Fruit fly (Drosophila melanogaster) whole organism, prepupa: Measurements from ENCODE around the gene CG6231.

ENCODE experiments used
- CG34406 ChIP-seq: fragments of 200-800 bp; sonication (Bioruptor generic); optimal IDR thresholded peaks from 3 replicates; lab custom pipeline; 2016; ENCODE audit warnings: missing biosample characterization, missing genetic modification characterization
- CG8319 ChIP-seq: fragments of 200-800 bp; sonication (Bioruptor generic); optimal IDR thresholded peaks from 3 replicates; lab custom pipeline; 2016; ENCODE audit warnings: missing biosample characterization, missing genetic modification characterization
- CG8632 ChIP-seq: fragments of 200-800 bp; sonication (Bioruptor generic); optimal IDR thresholded peaks from 3 replicates; lab custom pipeline; 2016; ENCODE audit warnings: missing biosample characterization, missing genetic modification characterization
- CG9139 ChIP-seq: fragments of 200-800 bp; sonication (Bioruptor generic); optimal IDR thresholded peaks from 3 replicates; lab custom pipeline; 2017; ENCODE audit warnings: missing biosample characterization, mild to moderate bottlenecking, missing genetic modification characterization
- Eip78C ChIP-seq: fragments of 200-800 bp; sonication (Bioruptor generic); peaks from one replicate; lab custom pipeline; 2016; ENCODE audit warnings: missing biosample characterization, missing genetic modification characterization
- Gug ChIP-seq: fragments of 200-800 bp; sonication (Bioruptor generic); IDR thresholded peaks from 2 replicates; pipeline ENCODE4 v1.3.6; 2022; ENCODE audit warnings: missing biosample characterization, missing genetic modification characterization
- Lpt ChIP-seq: fragments of 200-800 bp; sonication (Bioruptor generic); optimal IDR thresholded peaks from 3 replicates; lab custom pipeline; 2016; ENCODE audit warnings: missing biosample characterization, missing genetic modification characterization
- cyc ChIP-seq: fragments of 200-800 bp; sonication (Bioruptor generic); optimal IDR thresholded peaks from 3 replicates; lab custom pipeline; 2016; ENCODE audit warnings: missing biosample characterization, missing genetic modification characterization
- ss ChIP-seq, 2 experiments: fragments of 200-800 bp; sonication (Bioruptor generic); optimal IDR thresholded peaks; 2 replicates in 1 of 2; 3 replicates in 1 of 2; lab custom pipeline; 2017 to 2018; ENCODE audit warnings: mild to moderate bottlenecking in 2 of 2, missing biosample characterization in 2 of 2, missing genetic modification characterization in 2 of 2, moderate library complexity in 1 of 2

- no peak for TF ChIP-seq Gug
- TF ChIP-seq Eip78C (GFP tag; lab: Kevin White, UChicago) = no peak
- TF ChIP-seq cyc (GFP tag; lab: Kevin White, UChicago) = no peak
- peak; percentile 2 for TF ChIP-seq CG9139 (GFP tag; lab: Kevin White, UChicago)
- TF ChIP-seq CG34406 (GFP tag; lab: Kevin White, UChicago) = no peak
- no peak for TF ChIP-seq Lpt (GFP tag; lab: Kevin White, UChicago)
- TF ChIP-seq ss (GFP tag; optimal IDR thresholded peaks at IDR 0.05; lab: Kevin White, UChicago) = no peak
- TF ChIP-seq CG8632 (GFP tag; lab: Kevin White, UChicago) = no peak
- TF ChIP-seq CG8319 (GFP tag; lab: Kevin White, UChicago) = no peak
Observed at dm6 chr3R:19624482-19624881, 8.0 kb downstream of the CG6231 start.
